Worm (Caenorhabditis elegans) whole organism, L4 larva: Measurements from ENCODE around the gene fipr-6.

Experiments
- F10B5.3 ChIP-seq: sonication (generic microtip); optimal IDR thresholded peaks from 2 replicates; lab custom pipeline; 2016; ENCODE audit warnings: mild to moderate bottlenecking, missing genetic modification characterization, missing compliant biosample characterization
- dve-1 ChIP-seq: sonication (generic microtip); optimal IDR thresholded peaks from 2 replicates; lab custom pipeline; 2017; ENCODE audit warnings: antibody characterized with exemption, mild to moderate bottlenecking, missing genetic modification characterization, missing compliant biosample characterization; ENCODE audit not compliant: insufficient read depth
- lsy-2 ChIP-seq, 2 experiments: fragments of 150-350 bp in 1 of 2; sonication (generic microtip) in 1 of 2; optimal IDR thresholded peaks; 2 replicates each; lab custom pipeline; 2014 to 2017; ENCODE audit warnings: missing biosample characterization in 2 of 2, missing genetic modification characterization in 2 of 2
- mep-1 ChIP-seq: fragments of 150-350 bp; sonication (generic microtip); optimal IDR thresholded peaks from 3 replicates; lab custom pipeline; 2014; ENCODE audit warnings: missing biosample characterization, missing genetic modification characterization
- mes-2 ChIP-seq: sonication (generic microtip); optimal IDR thresholded peaks from 2 replicates; lab custom pipeline; 2016; ENCODE audit warnings: missing genotype, mild to moderate bottlenecking, missing genetic modification characterization, missing compliant biosample characterization; ENCODE audit not compliant: poor library complexity, severe bottlenecking
- nhr-28 ChIP-seq: fragments of 150-350 bp; optimal IDR thresholded peaks from 2 replicates; lab custom pipeline; 2014; ENCODE audit warnings: missing biosample characterization, missing genetic modification characterization
- skn-1 ChIP-seq: fragments of 150-350 bp; optimal IDR thresholded peaks from 2 replicates; lab custom pipeline; 2014; ENCODE audit warnings: missing biosample characterization, missing genetic modification characterization
- snpc-1.2 ChIP-seq: fragments of 200-800 bp; sonication (Bioruptor generic); IDR thresholded peaks from 2 replicates; pipeline ENCODE4 v1.3.6; 2022; ENCODE audit warnings: missing genetic modification reagents, missing genetic modification characterization, missing compliant biosample characterization
- unc-130 ChIP-seq: sonication (generic microtip); optimal IDR thresholded peaks from 2 replicates; lab custom pipeline; 2016; ENCODE audit warnings: missing genetic modification reagents, missing genetic modification characterization, missing compliant biosample characterization

DNA sequence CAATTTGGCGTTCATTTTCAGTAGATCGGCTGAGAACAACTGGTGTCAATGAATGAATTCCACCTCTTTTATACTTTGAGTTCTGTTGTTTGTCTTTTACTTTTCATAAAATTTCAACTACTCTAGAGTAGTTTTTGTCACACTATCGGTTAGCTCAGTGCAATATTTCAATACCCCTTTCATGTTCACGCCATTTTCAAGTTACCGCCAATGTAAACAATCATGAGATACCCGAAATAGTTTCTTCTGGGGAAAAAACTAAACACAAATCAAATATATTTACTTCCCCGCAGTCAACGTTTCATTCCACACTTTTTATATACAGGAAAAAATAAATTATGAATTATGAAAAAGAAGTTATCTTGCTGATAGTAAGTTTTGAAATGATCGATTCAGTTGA, 2.7 kb upstream of the fipr-6 start, which contains the start of gene fipr-4:
- no peak for TF ChIP-seq nhr-28 (tag; lab: Kevin White, UChicago)
- no peak for TF ChIP-seq skn-1 (tag; lab: Kevin White, UChicago)
- TF ChIP-seq mep-1 (tag; lab: Kevin White, UChicago), result no peak
- TF ChIP-seq snpc-1.2 (GFP tag; lab: Robert Waterston, UW), result no peak
- no peak for TF ChIP-seq dve-1 (tag; lab: Kevin White, UChicago)
- no peak for TF ChIP-seq mes-2 (tag; lab: Kevin White, UChicago)
- TF ChIP-seq unc-130, result no peak
- no peak for TF ChIP-seq lsy-2 (tag; optimal IDR thresholded peaks at IDR 0.05; lab: Kevin White, UChicago)
- no peak for TF ChIP-seq F10B5.3
